Fruit fly (Drosophila melanogaster) whole organism, prepupa: Measurements from ENCODE around the gene CG32537.

Source experiments
- Ets21C ChIP-seq: fragments of 200-800 bp; sonication (Bioruptor generic); optimal IDR thresholded peaks from 3 replicates; lab custom pipeline; 2016; ENCODE audit warnings: missing biosample characterization, missing genetic modification characterization
- Lpt ChIP-seq: fragments of 200-800 bp; sonication (Bioruptor generic); optimal IDR thresholded peaks from 3 replicates; lab custom pipeline; 2016; ENCODE audit warnings: missing biosample characterization, missing genetic modification characterization
- Smox ChIP-seq: fragments of 200-800 bp; sonication (Bioruptor generic); optimal IDR thresholded peaks from 3 replicates; lab custom pipeline; 2016; ENCODE audit warnings: missing biosample characterization, missing genetic modification characterization
- Sox14 ChIP-seq: fragments of 200-800 bp; sonication (Bioruptor generic); optimal IDR thresholded peaks from 3 replicates; lab custom pipeline; 2016; ENCODE audit warnings: missing biosample characterization, missing genetic modification characterization
- net ChIP-seq: fragments of 200-800 bp; sonication (Bioruptor generic); optimal IDR thresholded peaks from 3 replicates; lab custom pipeline; 2016; ENCODE audit warnings: missing biosample characterization, missing genetic modification characterization
- salr ChIP-seq, 2 experiments: fragments of 200-800 bp; sonication (Bioruptor generic); optimal IDR thresholded peaks; 3 replicates each; lab custom pipeline; 2016 to 2018; ENCODE audit warnings: missing biosample characterization in 2 of 2, missing genetic modification characterization in 2 of 2, mild to moderate bottlenecking in 1 of 2

DNA sequence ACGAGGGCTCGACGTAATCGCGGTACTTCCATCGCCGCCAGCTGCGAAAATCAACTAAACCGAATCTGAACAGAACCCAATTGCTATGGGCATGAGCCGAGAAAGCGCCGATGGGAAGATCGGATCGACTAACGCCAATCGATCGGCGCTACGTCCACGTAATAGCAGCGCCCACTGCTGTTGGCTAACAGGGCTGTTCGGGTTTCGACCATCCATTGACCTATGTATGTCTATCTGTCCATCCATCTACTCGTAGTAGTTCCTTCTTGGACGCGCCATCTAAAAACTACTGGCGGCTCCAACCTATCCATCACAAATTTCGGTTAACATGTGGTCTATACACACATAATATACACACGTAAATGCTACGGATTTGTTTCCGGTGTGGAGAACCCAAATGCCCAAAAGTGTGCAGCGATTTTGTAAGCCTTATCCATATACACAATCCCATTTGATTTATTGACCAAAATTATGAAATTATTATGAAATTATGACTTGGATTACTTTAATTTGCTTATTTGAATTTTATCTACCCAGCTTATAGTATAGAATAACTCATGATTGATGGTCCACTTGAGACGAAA, 34.5 kb downstream of the CG32537 start, which contains the start of gene CG14196:
- TF ChIP-seq net (GFP tag; lab: Kevin White, UChicago) (no peak), Smox (GFP tag; lab: Kevin White, UChicago) (no peak), Ets21C (no peak), salr (GFP tag; optimal IDR thresholded peaks at IDR 0.05; lab: Kevin White, UChicago) (no peak), Sox14 (no peak), Lpt (GFP tag; lab: Kevin White, UChicago) (no peak)
